Fruit fly (Drosophila melanogaster) whole organism: ENCODE results near the gene CG9356.

ENCODE experiments used
- CG8478 ChIP-seq: fragments of >200 bp; optimal IDR thresholded peaks from 2 replicates; lab custom pipeline; 2018; ENCODE audit warnings: inconsistent platforms
- pan ChIP-seq: fragments of >200 bp; optimal IDR thresholded peaks from 2 replicates; lab custom pipeline; 2017
- psq ChIP-seq: fragments of >200 bp; optimal IDR thresholded peaks from 2 replicates; lab custom pipeline; 2017

DNA sequence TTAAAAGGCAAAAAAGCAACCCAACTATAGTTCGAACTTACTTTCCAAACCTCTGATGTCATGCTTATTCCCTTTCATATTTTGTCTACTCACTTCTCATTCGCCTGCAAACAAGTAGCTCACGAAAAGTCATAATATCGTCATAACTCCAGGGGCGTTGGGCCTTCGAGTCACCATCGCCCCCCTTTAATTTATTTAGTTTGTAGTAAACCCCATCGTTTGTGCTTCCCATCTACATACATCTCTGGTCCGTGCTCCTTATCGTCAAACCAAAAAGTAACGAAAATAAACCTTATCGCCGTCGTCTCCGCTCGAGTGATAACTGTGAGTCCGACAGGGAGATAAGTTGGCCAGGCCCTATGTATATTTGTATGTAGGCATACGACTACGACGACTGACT is 24.9 kb upstream of the CG9356 start:
- TF ChIP-seq pan (lab: Kevin White, UChicago) = no peak
- no peak for TF ChIP-seq psq (lab: Kevin White, UChicago)
- TF ChIP-seq CG8478 (lab: Kevin White, UChicago) = no peak
